Worm (Caenorhabditis elegans): ENCODE results near the gene C15H9.3.
A peak's percentile ranks its signal among the peaks of the same experiment; 100 is the strongest.

The C15H9.3 gene

ce11 chrX:6121279-6121678 lies 5.7 kb downstream of the C15H9.3 start:
- TF ChIP-seq sup-37 (GFP tag; optimal IDR thresholded peaks at IDR 0.05) (no peak), unc-30 (tag; optimal IDR thresholded peaks at IDR 0.05) (no peak), grh-1 (GFP tag; IDR thresholded peaks at IDR 0.05) (no peak), mdl-1 (tag; optimal IDR thresholded peaks at IDR 0.05) (no peak), unc-98 (GFP tag; IDR thresholded peaks at IDR 0.05) (no peak), ceh-82 (tag; optimal IDR thresholded peaks at IDR 0.05) (no peak), lin-39 (tag; optimal IDR thresholded peaks at IDR 0.05) (no peak), nhr-19 (GFP tag; conservative IDR thresholded peaks at IDR 0.05) (no peak), unc-86 (tag; optimal IDR thresholded peaks at IDR 0.05) (no peak), rnt-1 (tag; optimal IDR thresholded peaks at IDR 0.05) (no peak), fkh-4 (tag; optimal IDR thresholded peaks at IDR 0.05; ENCODE audit: borderline replicate concordance) (no peak)

- TF ChIP-seq nhr-71 (tag; optimal IDR thresholded peaks at IDR 0.05) (peak; percentile 29), elt-3 (tag; optimal IDR thresholded peaks at IDR 0.05) (peak in 1 of 6 experiments; percentile 40), egl-13 (tag; optimal IDR thresholded peaks at IDR 0.05) (no peak), tlp-1 (tag; optimal IDR thresholded peaks at IDR 0.05) (no peak), lir-3 (tag; optimal IDR thresholded peaks at IDR 0.05; ENCODE audit: poor library complexity) (no peak), lin-14 (GFP tag; optimal IDR thresholded peaks at IDR 0.05) (peak; percentile 54), mab-9 (GFP tag; IDR thresholded peaks at IDR 0.05) (no peak), nhr-85 (tag) (peak; percentile 44), snu-23 (GFP tag; optimal IDR thresholded peaks at IDR 0.05) (no peak), nhr-20 (tag; optimal IDR thresholded peaks at IDR 0.05) (peak; percentile 83), nhr-77 (tag; optimal IDR thresholded peaks at IDR 0.05) (no peak), C04F5.9 (tag; optimal IDR thresholded peaks at IDR 0.05) (no peak), zag-1 (tag; optimal IDR thresholded peaks at IDR 0.05) (no peak), F16B12.6 (tag; optimal IDR thresholded peaks at IDR 0.05) (no peak), nhr-12 (tag; optimal IDR thresholded peaks at IDR 0.05) (no peak), nhr-90 (tag; optimal IDR thresholded peaks at IDR 0.05; ENCODE audit: poor library complexity) (peak; percentile 6), alr-1 (tag; optimal IDR thresholded peaks at IDR 0.05; ENCODE audit: borderline replicate concordance) (no peak), lin-35 (GFP tag; optimal IDR thresholded peaks at IDR 0.05) (peak in 1 of 2 experiments; percentile 22)
Observed at ce11 chrX:6122026-6122425, 6.4 kb downstream of the C15H9.3 start, which contains the start of gene nnt-1. Gene nnt-1 (plus strand): TSS chrX:6122311.

ce11 chrX:6128225-6128686 lies 12.7 kb downstream of the C15H9.3 start, which contains the start of gene C15H9.9:
Gene C15H9.9 (minus strand): TSS chrX:6128275.
- peak; percentile 32 for TF ChIP-seq fkh-10 (GFP tag; optimal IDR thresholded peaks at IDR 0.05)
- TF ChIP-seq nhr-47 (tag; optimal IDR thresholded peaks at IDR 0.05): peak; percentile 15
- no peak for TF ChIP-seq ceh-63 (GFP tag; optimal IDR thresholded peaks at IDR 0.05)
- peak; percentile 26 for TF ChIP-seq snu-23 (GFP tag; optimal IDR thresholded peaks at IDR 0.05)
- TF ChIP-seq swsn-7 (tag; optimal IDR thresholded peaks at IDR 0.05): peak; percentile 25
- peak; percentile 47 for TF ChIP-seq tbx-2 (tag; optimal IDR thresholded peaks at IDR 0.05)
- TF ChIP-seq isw-1 (GFP tag; IDR thresholded peaks at IDR 0.05): no peak
- no peak for TF ChIP-seq C16A3.4 (tag; optimal IDR thresholded peaks at IDR 0.05)
- no peak for TF ChIP-seq efl-3 (GFP tag; optimal IDR thresholded peaks at IDR 0.05)
- no peak for TF ChIP-seq mep-1 (tag; optimal IDR thresholded peaks at IDR 0.05)
- no peak for TF ChIP-seq zag-1 (tag; optimal IDR thresholded peaks at IDR 0.05)
- no peak for TF ChIP-seq lin-35 (GFP tag; optimal IDR thresholded peaks at IDR 0.05)
- peak in 1 of 2 experiments; percentile 30 for TF ChIP-seq lsy-2 (tag; optimal IDR thresholded peaks at IDR 0.05)
- peak in 2 of 3 experiments; percentile 25 to 26 for TF ChIP-seq ceh-82 (tag; optimal IDR thresholded peaks at IDR 0.05)
- peak; percentile 44 for TF ChIP-seq rnt-1 (tag; optimal IDR thresholded peaks at IDR 0.05)
- TF ChIP-seq nhr-84 (tag; optimal IDR thresholded peaks at IDR 0.05): no peak
- no peak for TF ChIP-seq ceh-90 (tag; optimal IDR thresholded peaks at IDR 0.05)
- no peak for TF ChIP-seq dpl-1 (GFP tag; optimal IDR thresholded peaks at IDR 0.05)
- peak; percentile 5 for TF ChIP-seq xbp-1 (tag; optimal IDR thresholded peaks at IDR 0.05)
- peak; percentile 57 for TF ChIP-seq dsc-1 (tag; optimal IDR thresholded peaks at IDR 0.05)
- TF ChIP-seq nhr-71 (tag; optimal IDR thresholded peaks at IDR 0.05): peak; percentile 39
- TF ChIP-seq unc-30 (tag; optimal IDR thresholded peaks at IDR 0.05): no peak
- no peak for TF ChIP-seq sptf-1 (tag; optimal IDR thresholded peaks at IDR 0.05)
- TF ChIP-seq sup-37 (GFP tag; optimal IDR thresholded peaks at IDR 0.05): no peak
- no peak for TF ChIP-seq irx-1 (tag; optimal IDR thresholded peaks at IDR 0.05)
- TF ChIP-seq C34B4.2 (tag; optimal IDR thresholded peaks at IDR 0.05): no peak
- TF ChIP-seq egl-27 (tag; optimal IDR thresholded peaks at IDR 0.05): no peak
- TF ChIP-seq lin-13 (GFP tag; optimal IDR thresholded peaks at IDR 0.05): no peak
